Worm (Caenorhabditis elegans): ENCODE measurements around the gene tex-2.

Gene tex-2

DNA sequence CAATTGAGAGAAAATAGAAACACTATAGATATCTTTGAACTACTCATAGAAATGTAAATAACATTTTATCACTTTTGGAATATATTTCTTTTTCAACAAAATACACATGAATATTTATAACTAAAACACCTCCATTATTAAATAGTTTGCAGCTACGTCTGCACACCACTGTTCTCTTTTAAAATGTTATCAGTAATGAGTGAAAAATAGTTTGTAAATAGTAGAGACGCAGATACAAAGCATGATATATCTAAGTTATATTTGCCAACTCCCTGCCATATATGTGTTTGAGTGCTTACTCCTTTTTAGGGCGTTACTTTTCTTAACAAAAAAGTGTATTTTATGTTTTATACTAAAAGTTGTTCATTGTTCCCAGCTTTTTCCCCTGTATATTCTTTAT, 27.2 kb downstream of the tex-2 start:
- peak; percentile 25 for TF ChIP-seq fos-1 (tag; optimal IDR thresholded peaks at IDR 0.05)
- no peak for TF ChIP-seq ztf-4 (tag; optimal IDR thresholded peaks at IDR 0.05)

- no peak for TF ChIP-seq zag-1 (tag; optimal IDR thresholded peaks at IDR 0.05)
These were observed 28.0 kb downstream of the tex-2 start, which contains the start of the genes ZK1248.17 and H41C03.3 for ce11 chrII:5845441-5845840. Gene ZK1248.17, minus strand, starts transcription at chrII:5845541. Gene H41C03.3, plus strand, starts transcription at chrII:5845777.

DNA sequence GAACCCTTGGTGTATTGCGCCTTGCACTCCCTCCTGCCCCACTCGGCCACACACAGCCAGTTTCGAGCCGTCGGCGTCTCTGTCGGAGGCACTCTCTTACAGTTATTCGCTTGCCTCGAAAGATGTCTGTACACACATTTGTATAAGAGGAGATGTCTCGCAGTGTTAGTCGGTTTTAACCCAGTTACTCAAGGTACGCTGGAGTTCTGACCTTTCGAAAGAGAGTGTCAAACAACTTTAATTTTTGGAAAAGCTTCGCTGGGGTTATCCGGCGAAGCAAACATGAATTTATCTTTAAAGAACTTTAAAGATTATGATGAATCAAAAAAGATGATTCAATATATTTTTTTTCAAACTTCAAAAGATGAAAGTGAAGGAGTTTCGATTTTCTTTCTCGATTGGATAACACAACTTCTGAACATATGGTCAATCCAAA, 28.7 kb downstream of the tex-2 start:
- peak; percentile 99 for TF ChIP-seq sma-3 (GFP tag; optimal IDR thresholded peaks at IDR 0.05)
- peak; percentile 95 for TF ChIP-seq gmeb-1 (tag; optimal IDR thresholded peaks at IDR 0.05)
- peak; percentile 98 for TF ChIP-seq fos-1 (tag; optimal IDR thresholded peaks at IDR 0.05)
- TF ChIP-seq ztf-4 (tag; optimal IDR thresholded peaks at IDR 0.05): peak; percentile 99
- peak; percentile 95 for TF ChIP-seq nhr-237 (tag; optimal IDR thresholded peaks at IDR 0.05)
- TF ChIP-seq F13H6.1 (tag; optimal IDR thresholded peaks at IDR 0.05): peak; percentile 99
- peak; percentile 64 for TF ChIP-seq mbf-1 (tag; optimal IDR thresholded peaks at IDR 0.05)
- TF ChIP-seq sem-4 (tag; optimal IDR thresholded peaks at IDR 0.05): peak; percentile 99
- TF ChIP-seq Y55F3AM.14 (GFP tag; optimal IDR thresholded peaks at IDR 0.05): peak; percentile 97
- TF ChIP-seq nhr-23 (tag; optimal IDR thresholded peaks at IDR 0.05): no peak
- TF ChIP-seq mab-5 (tag; optimal IDR thresholded peaks at IDR 0.05): peak; percentile 98
- TF ChIP-seq R02D3.7 (tag; optimal IDR thresholded peaks at IDR 0.05): peak; percentile 83
- TF ChIP-seq alr-1 (tag; optimal IDR thresholded peaks at IDR 0.05): no peak
- TF ChIP-seq snpc-4 (tag; optimal IDR thresholded peaks at IDR 0.05): peak; percentile 100
- TF ChIP-seq lin-39 (tag; optimal IDR thresholded peaks at IDR 0.05): peak; percentile 96
- TF ChIP-seq sma-9 (GFP tag; optimal IDR thresholded peaks at IDR 0.05): peak; percentile 98
- TF ChIP-seq sma-9 (tag; optimal IDR thresholded peaks at IDR 0.05): peak; percentile 71
- TF ChIP-seq unc-55 (GFP tag; optimal IDR thresholded peaks at IDR 0.05): peak; percentile 99
- TF ChIP-seq ceh-16 (tag; optimal IDR thresholded peaks at IDR 0.05): peak; percentile 96
- TF ChIP-seq ZK546.5 (tag; optimal IDR thresholded peaks at IDR 0.05): peak; percentile 85
- peak; percentile 79 for TF ChIP-seq dmd-4 (tag; optimal IDR thresholded peaks at IDR 0.05)
- peak; percentile 81 for TF ChIP-seq skn-1 (tag; optimal IDR thresholded peaks at IDR 0.05)
- TF ChIP-seq ztf-1 (GFP tag; conservative IDR thresholded peaks at IDR 0.05): 0 out of 2 replicates have a peak, but pooled peaks have one; percentile 81
- peak; percentile 100 for TF ChIP-seq ama-1 (optimal IDR thresholded peaks at IDR 0.05)
- TF ChIP-seq nhr-6 (tag; optimal IDR thresholded peaks at IDR 0.05): peak; percentile 98
- peak; percentile 97 for TF ChIP-seq nhr-10 (tag; optimal IDR thresholded peaks at IDR 0.05)
- peak; percentile 45 for TF ChIP-seq elt-1 (tag; optimal IDR thresholded peaks at IDR 0.05)
- TF ChIP-seq nhr-21 (tag; optimal IDR thresholded peaks at IDR 0.05): peak; percentile 99
- TF ChIP-seq nhr-77 (tag; optimal IDR thresholded peaks at IDR 0.05): peak; percentile 93
- TF ChIP-seq ztf-11 (tag; optimal IDR thresholded peaks at IDR 0.05): peak; percentile 85
- peak; percentile 83 for TF ChIP-seq unc-62 (GFP tag; optimal IDR thresholded peaks at IDR 0.05)
- no peak for TF ChIP-seq peb-1 (tag; optimal IDR thresholded peaks at IDR 0.05)
- peak; percentile 100 for TF ChIP-seq C34F6.9 (tag; optimal IDR thresholded peaks at IDR 0.05)
- peak; percentile 92 to 93 for TF ChIP-seq mdl-1 (tag; optimal IDR thresholded peaks at IDR 0.05)
- peak; percentile 99 for TF ChIP-seq egl-27 (tag; optimal IDR thresholded peaks at IDR 0.05)
- peak; percentile 99 for TF ChIP-seq nhr-25 (tag; optimal IDR thresholded peaks at IDR 0.05)
- no peak for TF ChIP-seq elt-3 (tag; optimal IDR thresholded peaks at IDR 0.05)
- TF ChIP-seq unc-39 (tag; optimal IDR thresholded peaks at IDR 0.05): peak; percentile 63
- TF ChIP-seq lin-11 (tag; optimal IDR thresholded peaks at IDR 0.05): peak; percentile 99
- peak; percentile 94 for TF ChIP-seq aly-2 (tag; optimal IDR thresholded peaks at IDR 0.05)
- TF ChIP-seq lin-13 (GFP tag; optimal IDR thresholded peaks at IDR 0.05): peak; percentile 98
- TF ChIP-seq nhr-129 (tag; optimal IDR thresholded peaks at IDR 0.05): peak; percentile 99
- peak; percentile 99 for TF ChIP-seq zag-1 (tag; optimal IDR thresholded peaks at IDR 0.05)
- TF ChIP-seq lsy-2 (tag; optimal IDR thresholded peaks at IDR 0.05): peak; percentile 97
- TF ChIP-seq crh-2 (tag; optimal IDR thresholded peaks at IDR 0.05): peak; percentile 99
- peak; percentile 59 for TF ChIP-seq nhr-12 (tag; optimal IDR thresholded peaks at IDR 0.05)
- TF ChIP-seq nhr-11 (tag; optimal IDR thresholded peaks at IDR 0.05): peak; percentile 88
- TF ChIP-seq blmp-1 (tag; optimal IDR thresholded peaks at IDR 0.05; ENCODE audit: insufficient read depth): peak; percentile 82
- TF ChIP-seq ceh-82 (tag; optimal IDR thresholded peaks at IDR 0.05): peak; percentile 90

Data from whole organism, L2 larva.